Worm (Caenorhabditis elegans) whole organism, L2 larva: Measurements from ENCODE around the gene F13H8.5.

Source experiments
- aly-2 ChIP-seq: fragments of 150-350 bp; optimal IDR thresholded peaks from 2 replicates; lab custom pipeline; 2014; ENCODE audit warnings: missing biosample characterization, missing genetic modification characterization
- elt-3 ChIP-seq: sonication (generic microtip); optimal IDR thresholded peaks from 2 replicates; lab custom pipeline; 2017; ENCODE audit warnings: missing biosample characterization, missing genetic modification characterization
- lin-11 ChIP-seq: fragments of 150-350 bp; sonication (generic microtip); optimal IDR thresholded peaks from 2 replicates; lab custom pipeline; 2014; ENCODE audit warnings: missing biosample characterization, missing genetic modification characterization, inconsistent platforms, mixed read lengths
- sem-4 ChIP-seq: fragments of 150-350 bp; optimal IDR thresholded peaks from 2 replicates; lab custom pipeline; 2014; ENCODE audit warnings: missing biosample characterization, missing genetic modification reagents, missing genetic modification characterization

ce11 chrII:6223755-6224154 is 32.2 kb downstream of the F13H8.5 start:
- TF ChIP-seq elt-3 (tag; lab: Kevin White, UChicago) (no peak), sem-4 (tag; lab: Kevin White, UChicago) (no peak), aly-2 (tag; lab: Kevin White, UChicago) (no peak), lin-11 (no peak)
